Fruit fly (Drosophila melanogaster): ENCODE data around the gene CG3407.
A peak's percentile ranks its signal among the peaks of the same experiment; 100 is the strongest.

CG3407 gene

dm6 chr2L:3853507-3854030 is 40.4 kb upstream of the CG3407 start (continued):
- peak; percentile 30 for TF ChIP-seq CG14710 (tag; optimal IDR thresholded peaks at IDR 0.05)
- no peak for TF ChIP-seq CG11247 (GFP tag; IDR thresholded peaks at IDR 0.05)
- TF ChIP-seq BEAF-32 (GFP tag; optimal IDR thresholded peaks at IDR 0.05) = no peak
- no peak for TF ChIP-seq CG10274 (GFP tag; optimal IDR thresholded peaks at IDR 0.05)
- no peak for TF ChIP-seq nau (GFP tag; optimal IDR thresholded peaks at IDR 0.05)
- peak; percentile 20 for TF ChIP-seq CG4424 (GFP tag; optimal IDR thresholded peaks at IDR 0.05)
- TF ChIP-seq CG14441 (GFP tag; IDR thresholded peaks at IDR 0.05) = no peak
- no peak for TF ChIP-seq stwl (tag; optimal IDR thresholded peaks at IDR 0.05)
- peak; percentile 2 for TF ChIP-seq CoRest (tag; optimal IDR thresholded peaks at IDR 0.05)
- no peak for TF ChIP-seq Chrac-16 (GFP tag; optimal IDR thresholded peaks at IDR 0.05)
- TF ChIP-seq chif (GFP tag; optimal IDR thresholded peaks at IDR 0.05) = peak in 1 of 2 experiments; percentile 4
- no peak for TF ChIP-seq CG18619 (GFP tag; optimal IDR thresholded peaks at IDR 0.05)
- TF ChIP-seq CG15011 (GFP tag; optimal IDR thresholded peaks at IDR 0.05) = no peak
- TF ChIP-seq CG8388 (GFP tag; optimal IDR thresholded peaks at IDR 0.05) = peak; percentile 26
- TF ChIP-seq CG31365 (tag; optimal IDR thresholded peaks at IDR 0.05) = no peak
- peak; percentile 36 for TF ChIP-seq CG18262 (tag; optimal IDR thresholded peaks at IDR 0.05)
- no peak for TF ChIP-seq Atf-2 (GFP tag; optimal IDR thresholded peaks at IDR 0.05)
- TF ChIP-seq CG14667 (GFP tag; IDR thresholded peaks at IDR 0.05) = no peak
- 0 out of 2 replicates have a peak, but pooled peaks have one; percentile 27 for TF ChIP-seq CG6689 (GFP tag; IDR thresholded peaks at IDR 0.05)
- no peak for TF ChIP-seq HLH4C (GFP tag; IDR thresholded peaks at IDR 0.05; ENCODE audit: partially characterized antibody)
- peak; percentile 30 for TF ChIP-seq CG9727 (GFP tag; optimal IDR thresholded peaks at IDR 0.05)
- TF ChIP-seq CHES-1-like (GFP tag; optimal IDR thresholded peaks at IDR 0.05) = no peak
- TF ChIP-seq Aef1 (GFP tag; IDR thresholded peaks at IDR 0.05) = no peak
- peak; percentile 11 for TF ChIP-seq Sox102F (GFP tag; optimal IDR thresholded peaks at IDR 0.05)
- peak; percentile 29 for TF ChIP-seq phol (tag; optimal IDR thresholded peaks at IDR 0.05)
- 0 out of 3 replicates have a peak, but pooled peaks have one; percentile 14 for TF ChIP-seq ken (GFP tag; IDR thresholded peaks at IDR 0.05)
- peak; percentile 0 for TF ChIP-seq D19A (tag; optimal IDR thresholded peaks at IDR 0.05)
- TF ChIP-seq dmrt11E (tag; optimal IDR thresholded peaks at IDR 0.05) = peak; percentile 67
- TF ChIP-seq CG4360 (GFP tag; IDR thresholded peaks at IDR 0.05) = no peak
- TF ChIP-seq prd (optimal IDR thresholded peaks at IDR 0.05) = no peak
- TF ChIP-seq prd (GFP tag; IDR thresholded peaks at IDR 0.05) = peak; percentile 71
- TF ChIP-seq CG10979 (tag; optimal IDR thresholded peaks at IDR 0.05) = peak; percentile 44
- TF ChIP-seq Ada2b (GFP tag; IDR thresholded peaks at IDR 0.05) = no peak
- no peak for TF ChIP-seq mirr (GFP tag; optimal IDR thresholded peaks at IDR 0.05)
- TF ChIP-seq bbx (GFP tag; IDR thresholded peaks at IDR 0.05; ENCODE audit: partially characterized antibody) = no peak
- TF ChIP-seq CG9817 (tag; optimal IDR thresholded peaks at IDR 0.05) = no peak
- no peak for TF ChIP-seq gfzf (GFP tag; optimal IDR thresholded peaks at IDR 0.05)
- TF ChIP-seq CG10209 (GFP tag; optimal IDR thresholded peaks at IDR 0.05) = no peak
- TF ChIP-seq kni (GFP tag; optimal IDR thresholded peaks at IDR 0.05) = no peak
- peak; percentile 88 for TF ChIP-seq Ets65A (GFP tag)
- TF ChIP-seq HLH3B (GFP tag; IDR thresholded peaks at IDR 0.05) = 0 out of 2 replicates have a peak, but pooled peaks have one; percentile 5
- TF ChIP-seq CG31441 (GFP tag; IDR thresholded peaks at IDR 0.05) = peak; percentile 31; the same call in 1 of the 2 replicates
- TF ChIP-seq CG1603 (tag; optimal IDR thresholded peaks at IDR 0.05) = peak; percentile 22
- no peak for TF ChIP-seq CG7928 (GFP tag; optimal IDR thresholded peaks at IDR 0.05)
- TF ChIP-seq tgo (GFP tag; IDR thresholded peaks at IDR 0.05) = no peak
- TF ChIP-seq ara (GFP tag; IDR thresholded peaks at IDR 0.05) = peak; percentile 26; the same call in 1 of the 2 replicates
- TF ChIP-seq emc (GFP tag; optimal IDR thresholded peaks at IDR 0.05) = no peak
- TF ChIP-seq C15 (GFP tag; IDR thresholded peaks at IDR 0.05) = no peak
- TF ChIP-seq CG12391 (tag; optimal IDR thresholded peaks at IDR 0.05) = peak; percentile 4
- no peak for TF ChIP-seq toy (GFP tag; IDR thresholded peaks at IDR 0.05)

All from whole organism, embryonic.